Worm (Caenorhabditis elegans) whole organism, midembryonic: ENCODE measurements around the gene ZK353.4.
"Not testable (repeated sequence)": the region's sequence is repeated elsewhere in the genome, so short reads cannot be mapped to it uniquely, and the experiment has no call there.

Experiments used
- cog-1 ChIP-seq: sonication (generic microtip); optimal IDR thresholded peaks from 2 replicates; lab custom pipeline; 2016; ENCODE audit warnings: missing genetic modification characterization, missing compliant biosample characterization
- med-1 ChIP-seq: sonication (generic microtip); optimal IDR thresholded peaks from 2 replicates; lab custom pipeline; 2017; ENCODE audit warnings: missing genetic modification characterization, mild to moderate bottlenecking, missing compliant biosample characterization, antibody characterized with exemption, missing genetic modification reagents; ENCODE audit not compliant: insufficient read depth
- ref-1 ChIP-seq: fragments of 200-800 bp; sonication (Bioruptor generic); conservative IDR thresholded peaks from 2 replicates; pipeline ENCODE4 v1.3.6; 2022; ENCODE audit warnings: missing genetic modification reagents, missing genetic modification characterization, missing compliant biosample characterization
- tab-1 ChIP-seq: fragments of 200-800 bp; sonication (Bioruptor generic); IDR thresholded peaks from 2 replicates; pipeline ENCODE4 v1.3.6; 2022; ENCODE audit warnings: missing genetic modification characterization, missing compliant biosample characterization
- ztf-23 ChIP-seq: fragments of 200-800 bp; sonication (Bioruptor generic); IDR thresholded peaks from 2 replicates; pipeline ENCODE4 v1.3.6; 2022; ENCODE audit warnings: missing genetic modification reagents, missing genetic modification characterization, missing compliant biosample characterization
- ztf-29 ChIP-seq: fragments of 200-800 bp; sonication (Bioruptor generic); IDR thresholded peaks from 2 replicates; pipeline ENCODE4 v1.3.6; 2022; ENCODE audit warnings: missing genetic modification reagents, missing genetic modification characterization, missing compliant biosample characterization

ZK353.4 gene

DNA sequence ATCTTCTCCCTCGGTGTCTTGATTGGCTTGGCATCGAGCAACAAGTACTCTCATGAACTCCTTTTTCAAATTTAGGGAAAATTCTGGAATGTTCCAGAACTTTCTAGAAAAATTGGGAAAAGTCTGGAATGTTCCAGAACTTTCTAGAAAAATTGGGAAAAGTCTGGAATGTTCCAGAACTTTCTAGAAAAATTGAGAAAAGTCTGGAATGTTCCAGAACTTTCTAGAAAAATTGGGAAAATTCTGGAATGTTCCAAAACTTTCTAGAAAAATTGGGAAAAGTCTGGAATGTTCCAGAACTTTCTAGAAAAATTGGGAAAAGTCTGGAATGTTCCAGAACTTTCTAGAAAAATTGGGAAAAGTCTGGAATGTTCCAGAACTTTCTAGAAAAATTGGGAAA lies 45.2 kb downstream of the ZK353.4 start, which contains the start of gene ZC262.7:
TSS of gene ZC262.7 (minus strand) at position 54 of the 400 bp plus-strand sequence.
- not testable (repeated sequence) for TF ChIP-seq ztf-29 (GFP tag; lab: Robert Waterston, UW); ztf-23 (GFP tag; lab: Robert Waterston, UW); cog-1 (tag; lab: Kevin White, UChicago)

DNA sequence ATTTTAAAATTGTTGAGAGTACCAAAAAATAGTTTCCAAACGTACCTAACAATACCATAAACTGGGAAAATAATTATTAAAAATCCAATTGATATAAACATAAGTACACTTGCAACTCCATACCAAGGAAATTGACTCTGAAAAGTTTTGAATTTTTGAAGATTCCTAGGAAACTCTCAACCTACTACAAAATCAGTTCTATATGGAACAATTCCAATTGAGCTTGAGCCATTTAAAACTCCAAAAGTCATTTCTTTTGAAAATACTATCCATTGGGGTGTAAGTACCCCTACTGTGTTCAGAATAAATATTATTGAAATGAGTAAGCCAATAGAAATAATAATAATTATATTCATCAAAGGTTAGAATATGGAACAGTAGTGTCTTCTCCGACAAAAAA lies 50.1 kb downstream of the ZK353.4 start, which contains the start of gene clc-28:
TSS of gene clc-28 (minus strand) at position 101 of the 400 bp plus-strand sequence.
- TF ChIP-seq med-1 (GFP tag; lab: Kevin White, UChicago); tab-1; ref-1 (GFP tag; lab: Robert Waterston, UW): not testable (repeated sequence)
